Worm (Caenorhabditis elegans) whole organism, mixed stage, embryonic: ENCODE data around the gene ina-1.

ENCODE experiments used
- M03D4.4 ChIP-seq: sonication (generic microtip); optimal IDR thresholded peaks from 2 replicates; lab custom pipeline; 2017; ENCODE audit warnings: mild to moderate bottlenecking, missing genetic modification characterization, missing compliant biosample characterization
- ces-1 ChIP-seq: fragments of 150-350 bp; optimal IDR thresholded peaks from 2 replicates; lab custom pipeline; 2014; ENCODE audit warnings: missing biosample characterization, missing genetic modification reagents, missing genetic modification characterization
- mab-5 ChIP-seq: fragments of 150-350 bp; optimal IDR thresholded peaks from 2 replicates; lab custom pipeline; 2014; ENCODE audit warnings: missing biosample characterization, missing genetic modification characterization
- nhr-28 ChIP-seq: fragments of 150-350 bp; optimal IDR thresholded peaks from 2 replicates; lab custom pipeline; 2014; ENCODE audit warnings: missing biosample characterization, missing genetic modification characterization

DNA sequence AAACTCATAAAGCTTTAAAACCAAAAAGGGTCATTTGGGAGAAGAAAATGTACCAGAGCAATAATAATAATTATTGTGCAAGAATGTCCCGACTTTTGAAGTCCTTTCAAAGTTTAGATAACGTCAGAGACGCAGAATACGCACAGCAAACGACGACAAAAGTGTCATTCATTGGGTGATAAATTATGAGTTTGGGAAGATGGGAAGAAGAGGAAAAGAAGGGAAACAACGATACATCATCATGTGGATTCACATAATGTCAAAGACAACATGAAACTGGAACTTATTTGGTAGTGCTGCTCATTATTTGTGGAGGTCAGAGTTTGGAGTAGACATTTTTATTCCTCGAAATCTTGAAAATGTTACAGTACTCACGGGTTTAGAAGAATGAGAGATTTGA, 5.3 kb upstream of the ina-1 start:
- TF ChIP-seq mab-5 (no peak), nhr-28 (tag; lab: Kevin White, UChicago) (no peak), M03D4.4 (tag; lab: Kevin White, UChicago) (no peak), ces-1 (GFP tag; lab: Kevin White, UChicago) (no peak)
